Fruit fly (Drosophila melanogaster): Measurements from ENCODE around the gene CG31776.

DNA sequence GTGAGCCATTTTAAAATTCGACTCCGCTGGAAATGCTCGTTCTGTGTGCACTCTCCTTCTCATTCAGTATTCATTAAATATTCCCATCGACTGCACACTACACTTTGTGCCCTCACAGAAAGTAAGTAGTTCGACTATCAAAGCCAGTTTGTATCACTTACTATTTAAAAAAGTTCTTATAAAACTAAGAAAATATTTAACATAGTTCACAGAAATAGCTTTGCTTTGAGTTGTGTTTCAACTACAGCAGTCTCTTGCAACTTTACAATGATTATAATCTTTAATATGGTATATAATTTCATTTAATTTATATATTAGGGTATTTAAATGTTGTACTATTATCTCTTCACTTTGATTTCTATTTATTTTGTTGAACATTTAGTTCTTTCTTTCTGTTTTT lies 30.5 kb upstream of the CG31776 start:
- TF ChIP-seq brk (GFP tag; optimal IDR thresholded peaks at IDR 0.05), result no peak
- no peak for TF ChIP-seq OdsH (GFP tag; optimal IDR thresholded peaks at IDR 0.05)
- no peak for TF ChIP-seq GATAd (GFP tag; optimal IDR thresholded peaks at IDR 0.05)
- no peak for TF ChIP-seq Hr78 (GFP tag; optimal IDR thresholded peaks at IDR 0.05)
- TF ChIP-seq Myc (optimal IDR thresholded peaks at IDR 0.05), result no peak
- no peak for TF ChIP-seq usp (GFP tag; optimal IDR thresholded peaks at IDR 0.05)
- no peak for TF ChIP-seq psq (GFP tag; optimal IDR thresholded peaks at IDR 0.05)
